Fruit fly (Drosophila melanogaster) whole organism, adult: ENCODE data around the gene CG18622.
A peak's percentile ranks its signal among the peaks of the same experiment; 100 is the strongest.
"Not testable (repeated sequence)": the region's sequence is repeated elsewhere in the genome, so short reads cannot be mapped to it uniquely, and the experiment has no call there.

ENCODE experiments used
- CG11617 ChIP-seq: fragments of 200-800 bp; sonication (Bioruptor generic); optimal IDR thresholded peaks from 2 replicates; lab custom pipeline; 2017; ENCODE audit warnings: mild to moderate bottlenecking, missing biosample characterization, missing genetic modification reagents, missing genetic modification characterization
- CG12768 ChIP-seq: fragments of 200-800 bp; sonication (Bioruptor generic); optimal IDR thresholded peaks from 2 replicates; lab custom pipeline; 2017; ENCODE audit warnings: missing biosample characterization, missing genetic modification characterization, mild to moderate bottlenecking, moderate library complexity, missing genetic modification reagents
- CG14711 ChIP-seq: fragments of 200-800 bp; sonication (Bioruptor generic); optimal IDR thresholded peaks from 2 replicates; lab custom pipeline; 2018; ENCODE audit warnings: missing biosample characterization, mild to moderate bottlenecking, missing genetic modification characterization, moderate library complexity
- CG1620 ChIP-seq: fragments of 200-800 bp; sonication (Bioruptor generic); optimal IDR thresholded peaks from 2 replicates; lab custom pipeline; 2016; ENCODE audit warnings: missing biosample characterization, missing genetic modification characterization
- CG33017 ChIP-seq: fragments of 200-800 bp; sonication (Bioruptor generic); optimal IDR thresholded peaks from 2 replicates; lab custom pipeline; 2018; ENCODE audit warnings: missing biosample characterization, mild to moderate bottlenecking, missing genetic modification characterization, moderate library complexity
- CG5204 ChIP-seq: fragments of 200-800 bp; sonication (Bioruptor generic); optimal IDR thresholded peaks from 2 replicates; lab custom pipeline; 2016; ENCODE audit warnings: missing biosample characterization, missing genetic modification characterization
- CG7045 ChIP-seq: fragments of 200-800 bp; sonication (Bioruptor generic); optimal IDR thresholded peaks from 2 replicates; lab custom pipeline; 2017; ENCODE audit warnings: missing biosample characterization, mild to moderate bottlenecking, missing genetic modification characterization
- CG7101 ChIP-seq: fragments of 200-800 bp; sonication (Bioruptor generic); optimal IDR thresholded peaks from 2 replicates; lab custom pipeline; 2018; ENCODE audit warnings: missing biosample characterization, mild to moderate bottlenecking, missing genetic modification characterization, moderate library complexity
- Clk ChIP-seq: fragments of 200-800 bp; sonication (Bioruptor generic); optimal IDR thresholded peaks from 2 replicates; lab custom pipeline; 2017; ENCODE audit warnings: missing biosample characterization, missing genetic modification characterization
- Crg-1 ChIP-seq: fragments of 200-800 bp; sonication (Bioruptor generic); optimal IDR thresholded peaks from 2 replicates; lab custom pipeline; 2016; ENCODE audit warnings: missing biosample characterization, missing genetic modification characterization
- Hr96 ChIP-seq: fragments of 200-800 bp; sonication (Bioruptor generic); optimal IDR thresholded peaks from 2 replicates; lab custom pipeline; 2016; ENCODE audit warnings: missing biosample characterization, missing genetic modification characterization
- Mnt ChIP-seq: fragments of 200-800 bp; sonication (Bioruptor generic); optimal IDR thresholded peaks from 2 replicates; lab custom pipeline; 2016; ENCODE audit warnings: missing biosample characterization, mild to moderate bottlenecking, missing genetic modification characterization
- bab1 ChIP-seq: fragments of 200-800 bp; sonication (Bioruptor generic); optimal IDR thresholded peaks from 3 replicates; lab custom pipeline; 2019; ENCODE audit warnings: missing biosample characterization, mild to moderate bottlenecking, missing genetic modification characterization, moderate library complexity
- cic ChIP-seq: fragments of 200-800 bp; sonication (Bioruptor generic); optimal IDR thresholded peaks from 2 replicates; lab custom pipeline; 2017; ENCODE audit warnings: missing biosample characterization, mild to moderate bottlenecking, missing genetic modification characterization, moderate library complexity
- cnc ChIP-seq, 2 experiments: fragments of >200 bp; optimal IDR thresholded peaks; 2 replicates each; lab custom pipeline; 2017
- kay ChIP-seq: fragments of 200-800 bp; sonication (Bioruptor generic); peaks from one replicate; lab custom pipeline; 2016; ENCODE audit warnings: missing biosample characterization, missing genetic modification characterization, borderline replicate concordance
- ovo ChIP-seq: fragments of 200-800 bp; sonication (Bioruptor generic); optimal IDR thresholded peaks from 2 replicates; lab custom pipeline; 2016; ENCODE audit warnings: missing biosample characterization, missing genetic modification characterization
- pad ChIP-seq: fragments of 200-800 bp; sonication (Bioruptor generic); optimal IDR thresholded peaks from 3 replicates; lab custom pipeline; 2017; ENCODE audit warnings: missing biosample characterization, missing genetic modification characterization, mild to moderate bottlenecking, moderate library complexity, missing genetic modification reagents
- tj ChIP-seq: fragments of 200-800 bp; sonication (Bioruptor generic); optimal IDR thresholded peaks from 3 replicates; lab custom pipeline; 2017; ENCODE audit warnings: missing biosample characterization, mild to moderate bottlenecking, missing genetic modification characterization, moderate library complexity
- toe ChIP-seq: fragments of 200-800 bp; sonication (Bioruptor generic); optimal IDR thresholded peaks from 2 replicates; lab custom pipeline; 2016; ENCODE audit warnings: missing biosample characterization, missing genetic modification characterization

The CG18622 gene

dm6 chr3R:17003468-17003867 is 15.9 kb upstream of the CG18622 start:
- TF ChIP-seq CG1620 (GFP tag; lab: Kevin White, UChicago) (no peak), cic (GFP tag; lab: Kevin White, UChicago) (no peak), CG11617 (GFP tag; lab: Kevin White, UChicago) (no peak), CG5204 (GFP tag; lab: Kevin White, UChicago) (no peak), bab1 (GFP tag; lab: Kevin White, UChicago) (no peak), CG33017 (tag; lab: Kevin White, UChicago) (no peak), Crg-1 (GFP tag; lab: Kevin White, UChicago) (no peak), CG7101 (tag; lab: Kevin White, UChicago) (no peak), kay (no peak), cnc (optimal IDR thresholded peaks at IDR 0.05; lab: Kevin White, UChicago) (no peak)

dm6 chr3R:17002218-17003110 is 14.9 kb upstream of the CG18622 start, which contains the start of the genes Sf3a1 and Irc:
Sf3a1 (minus strand) TSS chr3R:17002355.
Irc (plus strand) TSS chr3R:17002875.
- TF ChIP-seq ovo (GFP tag; lab: Kevin White, UChicago), result no peak
- no peak for TF ChIP-seq CG14711 (tag; lab: Kevin White, UChicago)
- TF ChIP-seq Crg-1 (GFP tag; lab: Kevin White, UChicago), result peak; percentile 19
- peak; percentile 87 for TF ChIP-seq cic (GFP tag; lab: Kevin White, UChicago)
- TF ChIP-seq Mnt (GFP tag; lab: Kevin White, UChicago), result peak; percentile 44
- no peak for TF ChIP-seq tj (GFP tag; lab: Kevin White, UChicago)
- TF ChIP-seq bab1 (GFP tag; lab: Kevin White, UChicago), result peak; percentile 45
- TF ChIP-seq CG7101 (tag; lab: Kevin White, UChicago), result peak; percentile 20
- TF ChIP-seq cnc (optimal IDR thresholded peaks at IDR 0.05; lab: Kevin White, UChicago), result no peak
- no peak for TF ChIP-seq CG11617 (GFP tag; lab: Kevin White, UChicago)
- peak; percentile 94 for TF ChIP-seq kay
- TF ChIP-seq toe (GFP tag; lab: Kevin White, UChicago), result no peak
- no peak for TF ChIP-seq CG33017 (tag; lab: Kevin White, UChicago)
- peak; percentile 25 for TF ChIP-seq Hr96 (GFP tag; lab: Kevin White, UChicago)
- no peak for TF ChIP-seq Clk
- TF ChIP-seq pad (GFP tag; lab: Kevin White, UChicago), result no peak
- peak; percentile 26 for TF ChIP-seq CG1620 (GFP tag; lab: Kevin White, UChicago)
- no peak for TF ChIP-seq CG5204 (GFP tag; lab: Kevin White, UChicago)
- peak; percentile 73 for TF ChIP-seq CG12768 (GFP tag; lab: Kevin White, UChicago)
- TF ChIP-seq CG7045 (GFP tag; lab: Kevin White, UChicago), result no peak

DNA sequence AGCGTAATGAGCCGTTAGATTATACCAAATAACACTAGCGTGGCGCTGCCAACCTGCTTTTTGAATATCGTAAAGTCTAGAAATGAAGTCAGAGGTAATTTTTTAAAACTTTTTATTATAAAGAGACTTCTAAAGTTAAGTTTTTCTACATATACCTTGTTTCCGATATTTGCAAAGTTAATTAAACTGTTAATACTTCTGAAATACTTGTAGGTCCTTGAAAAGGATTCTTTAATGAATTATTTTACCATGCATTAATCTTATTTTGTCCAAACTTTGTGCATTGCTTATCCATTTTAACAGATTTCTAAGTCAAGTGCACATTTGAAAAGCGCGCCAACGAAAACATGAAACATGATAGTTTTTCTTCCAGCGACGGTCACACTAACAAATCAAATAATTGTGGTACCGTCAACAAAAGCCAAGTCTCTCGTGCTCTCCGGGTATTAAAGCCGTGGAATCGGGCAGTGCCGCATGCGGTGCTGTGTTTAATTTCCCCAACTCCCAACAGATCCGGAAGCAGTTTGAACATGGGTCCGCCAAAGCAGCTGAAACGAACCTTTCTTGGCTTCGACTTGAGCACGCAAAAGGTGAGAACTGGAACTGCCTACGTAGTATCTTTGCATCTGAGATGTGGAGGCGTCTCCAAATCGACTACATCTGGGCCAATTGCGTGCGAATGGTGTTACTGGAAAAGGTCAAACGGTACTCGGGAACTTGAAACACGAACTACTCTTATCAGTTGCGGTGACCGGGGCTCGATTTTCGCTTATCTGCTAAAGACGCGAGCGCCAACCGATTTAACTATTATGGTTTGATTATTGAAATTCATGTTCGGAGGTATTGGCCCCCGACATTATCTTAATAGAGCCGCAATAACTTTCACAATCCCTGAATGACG is 8.8 kb upstream of the CG18622 start, which contains the start of the genes EMC2A and CG3534:
EMC2A (minus strand) TSS at position 13 of the 901 bp plus-strand sequence.
CG3534 (plus strand) TSS at position 388 of the 901 bp plus-strand sequence.
- TF ChIP-seq Mnt (GFP tag; lab: Kevin White, UChicago) (peak; percentile 13), CG7045 (GFP tag; lab: Kevin White, UChicago) (no peak), CG14711 (tag; lab: Kevin White, UChicago) (no peak), pad (GFP tag; lab: Kevin White, UChicago) (peak; percentile 8), cnc (optimal IDR thresholded peaks at IDR 0.05; lab: Kevin White, UChicago) (no peak), tj (GFP tag; lab: Kevin White, UChicago) (no peak), ovo (GFP tag; lab: Kevin White, UChicago) (peak; percentile 7), CG12768 (GFP tag; lab: Kevin White, UChicago) (no peak), Hr96 (GFP tag; lab: Kevin White, UChicago) (no peak), Crg-1 (GFP tag; lab: Kevin White, UChicago) (no peak), cic (GFP tag; lab: Kevin White, UChicago) (no peak), CG33017 (tag; lab: Kevin White, UChicago) (no peak), CG1620 (GFP tag; lab: Kevin White, UChicago) (no peak), CG11617 (GFP tag; lab: Kevin White, UChicago) (no peak), kay (peak; percentile 62), Clk (no peak), toe (GFP tag; lab: Kevin White, UChicago) (peak; percentile 24), CG5204 (GFP tag; lab: Kevin White, UChicago) (no peak), CG7101 (tag; lab: Kevin White, UChicago) (no peak), bab1 (GFP tag; lab: Kevin White, UChicago) (peak; percentile 49)

DNA sequence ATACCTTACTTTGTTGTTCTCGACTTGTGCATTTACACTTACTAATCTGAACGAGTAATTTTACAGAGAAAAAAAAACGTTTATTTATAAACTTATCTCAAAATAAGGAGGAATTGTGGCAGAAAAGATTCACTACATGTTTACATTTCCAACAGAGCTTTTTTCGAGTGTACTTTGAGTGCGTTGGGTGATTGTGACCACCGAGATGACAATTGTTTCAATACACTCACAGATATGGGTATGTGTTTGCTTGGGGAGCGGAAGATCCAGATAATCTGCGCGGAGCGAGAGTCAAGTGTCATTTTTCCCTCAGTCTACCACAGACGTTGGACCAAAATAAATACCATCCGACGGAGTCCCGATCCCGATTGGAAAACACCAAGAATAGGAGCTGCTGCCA is 5.2 kb upstream of the CG18622 start, which contains the start of gene CG31274:
CG31274 (plus strand) TSS at position 301 of the 400 bp plus-strand sequence.
- not testable (repeated sequence) for TF ChIP-seq ovo (GFP tag; lab: Kevin White, UChicago); Clk; CG33017 (tag; lab: Kevin White, UChicago)

- TF ChIP-seq CG33017 (tag; lab: Kevin White, UChicago) (peak; percentile 57), tj (GFP tag; lab: Kevin White, UChicago) (no peak), cic (GFP tag; lab: Kevin White, UChicago) (no peak), CG12768 (GFP tag; lab: Kevin White, UChicago) (peak; percentile 23), CG5204 (GFP tag; lab: Kevin White, UChicago) (peak; percentile 52), Crg-1 (GFP tag; lab: Kevin White, UChicago) (no peak), CG7101 (tag; lab: Kevin White, UChicago) (peak; percentile 52), CG14711 (tag; lab: Kevin White, UChicago) (peak; percentile 37), CG1620 (GFP tag; lab: Kevin White, UChicago) (peak; percentile 5), ovo (GFP tag; lab: Kevin White, UChicago) (peak; percentile 70), Hr96 (GFP tag; lab: Kevin White, UChicago) (peak; percentile 54), CG11617 (GFP tag; lab: Kevin White, UChicago) (no peak), Mnt (GFP tag; lab: Kevin White, UChicago) (peak; percentile 24), Clk (no peak), pad (GFP tag; lab: Kevin White, UChicago) (peak; percentile 4), cnc (optimal IDR thresholded peaks at IDR 0.05; lab: Kevin White, UChicago) (no peak), toe (GFP tag; lab: Kevin White, UChicago) (peak; percentile 43), CG7045 (GFP tag; lab: Kevin White, UChicago) (no peak), kay (no peak), bab1 (GFP tag; lab: Kevin White, UChicago) (peak; percentile 60)
These were observed 4.2 kb upstream of the CG18622 start, which contains the start of gene EMC2B for dm6 chr3R:16991781-16992180. EMC2B (minus strand) TSS chr3R:16991878.
